Worm (Caenorhabditis elegans): ENCODE measurements around the gene K02D10.1.

K02D10.1 gene

DNA sequence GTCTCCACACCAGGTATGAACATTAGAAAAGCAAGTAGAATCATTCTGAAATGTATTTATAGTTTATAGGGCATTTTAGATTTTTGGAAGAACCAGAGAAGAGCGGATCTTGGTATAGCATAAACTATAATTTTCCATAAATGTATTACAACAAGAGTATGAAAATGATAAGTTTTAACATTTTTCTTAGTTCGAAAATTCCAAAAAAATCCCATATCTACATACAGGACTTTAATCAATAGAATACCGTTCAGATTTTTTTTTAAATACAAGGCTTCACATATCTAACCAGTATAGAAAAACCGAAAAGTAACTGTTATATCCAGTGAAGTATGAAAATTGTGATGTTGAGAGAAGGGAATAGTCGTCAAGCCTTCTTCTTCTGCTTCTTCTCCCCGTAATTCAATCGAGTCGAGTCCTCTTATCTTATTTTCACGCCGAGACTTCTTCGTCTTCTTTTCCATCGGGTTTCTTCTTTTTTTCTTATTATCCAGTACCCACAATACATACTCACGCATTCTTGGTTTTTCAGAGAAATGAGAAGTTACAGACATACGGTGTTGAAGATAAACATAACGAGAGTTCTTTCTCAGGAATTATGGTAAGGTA, 25.4 kb upstream of the K02D10.1 start, which contains the start of gene ZK370.6:
Gene ZK370.6 (minus strand): TSS at position 51 of the 609 bp plus-strand sequence.
- TF ChIP-seq unc-62 (GFP tag; optimal IDR thresholded peaks at IDR 0.05), result no peak

DNA sequence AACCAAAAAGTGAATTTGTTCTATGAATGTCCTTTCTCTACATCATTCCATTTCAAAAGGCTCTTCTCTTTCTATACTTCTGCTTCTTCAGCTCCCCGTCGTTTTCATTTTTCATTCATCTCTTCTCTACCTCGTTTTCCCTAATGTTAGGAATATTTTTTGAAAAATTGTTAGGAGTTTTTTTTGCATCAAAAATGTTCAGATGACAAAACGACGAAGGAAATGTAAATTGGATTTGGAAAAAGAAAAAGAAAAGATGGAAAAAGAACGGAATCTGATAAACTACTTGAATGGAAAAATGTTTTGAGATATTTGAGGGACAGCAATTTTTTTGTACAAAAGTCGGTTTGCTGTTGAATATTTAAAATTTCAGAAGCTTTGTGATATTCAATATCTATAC, 24.6 kb upstream of the K02D10.1 start:
- TF ChIP-seq unc-62 (GFP tag; optimal IDR thresholded peaks at IDR 0.05), result no peak

DNA sequence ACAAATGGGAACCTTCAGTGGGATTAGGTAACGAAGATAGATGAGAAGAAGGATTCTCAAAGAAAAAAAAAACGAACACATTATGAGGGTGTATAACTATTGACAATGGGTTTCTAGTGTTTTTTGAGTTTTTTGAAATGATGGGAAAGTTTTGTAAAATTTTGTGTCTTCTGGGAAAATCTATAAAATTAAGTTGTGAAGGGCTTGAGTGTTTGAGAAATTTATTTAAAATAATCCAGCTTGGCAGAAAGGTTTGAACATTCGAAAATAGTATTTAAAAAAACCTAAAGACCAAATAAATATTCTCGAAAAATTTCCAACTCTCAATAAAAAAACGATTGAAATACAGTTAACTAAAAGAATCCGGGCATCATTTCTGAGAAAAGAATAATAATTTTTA, 24.1 kb upstream of the K02D10.1 start:
- no peak for TF ChIP-seq unc-62 (GFP tag; optimal IDR thresholded peaks at IDR 0.05)

DNA sequence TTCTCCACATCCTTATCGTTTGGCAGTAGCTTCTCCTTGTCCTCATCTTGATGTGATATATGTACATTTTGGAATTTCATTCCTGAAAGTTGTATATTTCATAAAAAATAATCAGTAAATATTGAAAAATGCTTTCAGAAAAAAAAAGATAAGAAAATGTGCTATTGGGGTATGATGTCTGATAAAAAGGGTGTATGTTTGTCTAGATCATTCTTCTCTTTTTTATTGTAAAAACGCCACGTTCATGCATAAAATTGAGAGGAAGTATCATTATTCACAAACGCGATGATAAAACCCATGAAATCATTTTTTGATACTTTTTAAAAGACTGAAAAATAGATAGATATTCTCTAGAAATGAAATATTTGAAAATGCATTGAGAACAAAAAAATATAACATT, 20.7 kb upstream of the K02D10.1 start:
- no peak for TF ChIP-seq unc-62 (GFP tag; optimal IDR thresholded peaks at IDR 0.05)

DNA sequence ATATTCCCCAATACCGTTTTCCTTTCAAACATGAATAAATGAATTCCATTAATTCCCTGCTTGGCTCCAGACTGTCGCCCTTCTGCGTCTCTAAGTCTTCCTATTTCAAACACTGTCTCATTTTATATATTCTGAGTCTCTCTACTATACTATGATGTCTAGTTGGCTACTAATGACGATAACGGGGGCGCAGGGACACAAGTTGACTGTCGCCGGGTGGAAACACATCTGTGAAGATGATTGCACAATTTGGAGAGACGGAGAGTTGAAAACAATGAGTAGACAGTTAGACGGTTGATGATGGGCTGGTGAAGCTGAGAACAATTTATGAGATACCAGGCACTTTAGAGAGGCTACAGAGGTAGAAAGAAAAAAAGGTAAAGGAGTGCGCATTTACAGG, 19.8 kb upstream of the K02D10.1 start, which contains the start of gene sma-2:
Gene sma-2 (plus strand): TSS at position 194 of the 400 bp plus-strand sequence.
- no peak for TF ChIP-seq unc-62 (GFP tag; optimal IDR thresholded peaks at IDR 0.05)

DNA sequence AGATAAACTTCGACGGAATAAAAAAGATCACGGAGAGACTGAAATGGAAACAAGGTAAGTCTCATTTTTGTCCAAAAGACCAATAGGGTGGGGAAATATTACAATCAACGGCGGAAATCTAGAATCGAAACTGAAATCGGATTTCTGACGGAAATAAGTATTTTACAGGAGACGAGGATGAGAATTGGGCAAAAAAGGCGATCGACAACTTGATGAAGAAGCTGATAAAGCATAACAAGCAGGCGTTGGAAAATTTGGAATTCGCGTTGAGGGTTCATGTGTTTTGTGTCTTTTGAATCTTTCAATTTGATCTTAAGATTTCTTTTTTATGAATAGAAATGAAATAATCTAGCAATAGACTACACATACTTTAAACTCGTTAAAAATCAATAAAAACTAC, 18.7 kb upstream of the K02D10.1 start, which contains the start of gene ugtp-1:
Gene ugtp-1 (minus strand): TSS at position 101 of the 400 bp plus-strand sequence.
- no peak for TF ChIP-seq unc-62 (GFP tag; optimal IDR thresholded peaks at IDR 0.05)

DNA sequence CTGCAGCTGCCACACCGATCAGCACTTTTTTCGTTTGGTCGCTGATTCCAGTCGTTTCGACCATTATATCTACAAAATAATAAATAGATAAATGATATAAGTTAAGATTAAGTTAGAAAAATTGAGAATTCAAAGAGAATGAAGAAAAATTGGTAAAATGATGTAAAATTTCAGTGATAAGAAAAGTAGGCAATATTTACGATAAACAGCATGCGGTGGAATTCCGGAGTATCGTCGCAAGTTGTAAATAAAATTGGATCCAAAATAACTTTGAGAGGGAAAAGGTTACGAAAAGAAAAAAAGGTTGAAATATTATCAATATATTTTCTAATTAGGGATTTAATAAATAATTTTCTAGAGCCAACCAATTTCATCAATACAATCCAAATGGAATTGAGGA, 14.7 kb upstream of the K02D10.1 start, which contains the start of gene tomm-70:
Gene tomm-70 (minus strand): TSS at position 69 of the 400 bp plus-strand sequence.
- no peak for TF ChIP-seq unc-62 (GFP tag; optimal IDR thresholded peaks at IDR 0.05)

DNA sequence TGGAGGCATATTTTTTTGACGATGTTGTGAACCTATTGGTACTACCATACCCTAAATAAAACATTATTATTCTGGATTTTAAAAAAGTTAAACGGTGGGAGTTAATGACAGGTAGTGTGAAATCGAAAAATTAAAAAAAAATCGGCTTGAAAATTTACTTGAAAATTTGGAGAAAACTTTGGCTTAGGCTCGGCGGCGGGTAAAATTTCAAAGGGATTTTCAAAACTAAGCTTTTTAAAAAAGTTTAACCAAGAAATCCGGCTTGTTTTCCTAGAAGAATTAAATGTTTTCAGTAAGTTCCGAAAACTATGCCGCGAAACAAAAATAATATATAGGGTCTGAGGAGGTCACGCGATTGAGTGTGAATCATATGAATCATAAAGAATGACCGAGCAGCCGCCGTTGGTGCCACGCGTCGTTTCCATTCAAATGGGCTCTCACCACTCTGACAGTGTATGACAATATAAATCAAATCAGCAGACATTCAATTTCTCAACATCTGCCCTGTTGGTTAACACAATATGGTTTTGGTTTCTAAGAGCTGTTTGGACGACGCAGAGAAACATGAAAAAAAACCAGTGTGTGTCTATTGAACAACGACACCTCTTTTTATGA, 8.2 kb upstream of the K02D10.1 start, which contains the start of gene aak-1:
Gene aak-1 (minus strand): TSS at position 51 of the 615 bp plus-strand sequence.
- TF ChIP-seq unc-62 (GFP tag; optimal IDR thresholded peaks at IDR 0.05), result no peak

DNA sequence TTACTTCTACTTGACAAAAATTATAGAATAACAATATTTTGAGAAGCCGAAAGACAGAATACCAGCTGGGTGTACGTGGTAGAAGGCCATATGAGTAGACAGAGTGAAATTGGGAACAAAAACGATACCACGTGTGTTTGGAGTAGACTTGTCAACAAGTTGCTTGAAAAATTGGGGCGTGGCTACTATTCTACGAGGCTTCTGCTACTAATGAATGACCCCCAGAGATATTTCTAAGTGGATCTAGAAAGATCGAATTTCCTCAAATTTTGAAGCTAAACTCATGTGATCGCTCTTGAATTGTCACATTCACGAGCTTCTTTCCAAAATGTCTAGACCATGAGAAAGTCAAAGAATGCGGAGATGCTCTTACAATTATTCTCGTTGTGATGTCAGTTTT, 7.3 kb upstream of the K02D10.1 start:
- TF ChIP-seq unc-62 (GFP tag; optimal IDR thresholded peaks at IDR 0.05), result no peak

DNA sequence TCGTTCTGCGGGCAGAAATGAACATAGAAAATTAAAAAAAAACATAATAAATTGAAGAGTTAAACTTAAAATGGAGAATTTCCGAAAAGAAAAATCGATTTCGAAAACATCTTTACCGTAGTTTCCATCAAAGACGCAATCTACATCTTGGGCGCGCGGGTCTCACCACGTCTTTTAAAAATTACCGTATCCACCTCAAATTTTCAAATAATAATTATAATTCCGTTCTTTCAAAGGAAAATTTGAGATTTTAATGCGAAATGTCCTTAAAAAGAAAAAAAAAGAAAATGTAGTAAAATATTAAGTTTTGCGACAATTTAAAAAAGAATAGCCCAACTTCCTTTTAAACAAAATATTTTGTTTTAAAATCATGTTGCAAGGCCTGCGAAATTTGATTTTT, 6.2 kb upstream of the K02D10.1 start:
- TF ChIP-seq unc-62 (GFP tag; optimal IDR thresholded peaks at IDR 0.05), result no peak

DNA sequence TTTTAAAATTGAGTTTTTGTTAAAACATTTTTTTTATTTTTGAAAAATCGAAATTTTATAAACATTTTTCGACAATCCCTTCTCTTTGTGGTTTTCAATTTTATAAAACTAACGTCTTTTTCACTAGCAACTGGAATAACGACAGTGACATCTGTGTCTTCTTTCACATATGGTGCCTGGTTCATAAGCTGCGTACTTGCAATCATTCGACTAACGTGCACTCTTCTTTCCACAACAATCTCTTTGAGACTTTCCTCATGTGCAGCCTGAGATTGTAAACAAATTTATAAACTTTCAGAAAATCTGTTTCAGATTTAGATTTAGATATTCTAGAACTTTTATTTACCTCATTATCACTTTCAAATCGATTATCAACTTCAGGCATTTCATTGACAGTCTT, 4.3 kb upstream of the K02D10.1 start:
- TF ChIP-seq unc-62 (GFP tag; optimal IDR thresholded peaks at IDR 0.05), result no peak

DNA sequence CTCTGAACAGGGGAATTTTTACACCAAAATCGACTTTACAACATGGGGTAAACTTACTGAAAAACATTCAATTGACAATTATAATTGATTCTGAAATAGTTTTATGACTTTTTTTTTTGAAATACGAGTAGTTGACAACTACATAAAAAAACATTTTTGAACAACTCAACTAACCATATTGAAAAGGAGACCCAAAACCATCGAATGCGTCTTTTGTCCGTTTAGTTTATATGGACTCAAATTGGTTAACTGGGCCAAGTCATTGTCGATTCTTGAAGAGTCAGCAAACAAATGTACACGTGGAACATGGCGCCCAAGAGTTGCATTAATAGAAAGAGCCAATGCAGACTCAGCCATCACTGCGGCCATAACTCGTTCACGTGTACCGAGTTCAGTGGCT, 2.9 kb upstream of the K02D10.1 start:
- no peak for TF ChIP-seq unc-62 (GFP tag; optimal IDR thresholded peaks at IDR 0.05)

DNA sequence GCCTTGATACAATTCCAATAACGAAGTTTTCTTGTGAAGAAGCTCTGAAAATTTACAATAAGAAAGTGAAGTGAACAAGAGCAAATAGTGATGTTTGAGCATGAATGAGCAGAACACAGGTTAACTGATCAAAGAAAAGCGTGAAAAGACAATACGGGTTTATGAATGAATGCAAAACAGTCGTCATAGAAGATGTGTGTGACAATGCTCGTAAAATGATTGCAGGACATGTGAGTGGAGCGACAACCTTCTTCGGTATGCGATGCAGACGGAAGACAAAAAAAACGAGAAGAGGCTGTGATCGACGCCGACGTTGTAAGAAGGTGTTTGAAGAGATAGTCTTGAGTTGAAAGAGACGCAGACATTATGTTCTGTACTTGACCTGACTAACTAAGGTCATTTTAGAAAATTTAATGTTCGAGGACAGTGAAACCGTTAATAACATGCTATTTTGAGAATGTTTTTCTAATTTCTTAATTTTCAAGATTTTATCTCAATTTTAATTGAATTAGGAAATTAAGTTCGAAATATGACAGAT, 2.0 kb upstream of the K02D10.1 start, which contains the start of gene mig-22:
Gene mig-22 (minus strand): TSS at position 51 of the 538 bp plus-strand sequence.
- TF ChIP-seq unc-62 (GFP tag; optimal IDR thresholded peaks at IDR 0.05), result no peak

DNA sequence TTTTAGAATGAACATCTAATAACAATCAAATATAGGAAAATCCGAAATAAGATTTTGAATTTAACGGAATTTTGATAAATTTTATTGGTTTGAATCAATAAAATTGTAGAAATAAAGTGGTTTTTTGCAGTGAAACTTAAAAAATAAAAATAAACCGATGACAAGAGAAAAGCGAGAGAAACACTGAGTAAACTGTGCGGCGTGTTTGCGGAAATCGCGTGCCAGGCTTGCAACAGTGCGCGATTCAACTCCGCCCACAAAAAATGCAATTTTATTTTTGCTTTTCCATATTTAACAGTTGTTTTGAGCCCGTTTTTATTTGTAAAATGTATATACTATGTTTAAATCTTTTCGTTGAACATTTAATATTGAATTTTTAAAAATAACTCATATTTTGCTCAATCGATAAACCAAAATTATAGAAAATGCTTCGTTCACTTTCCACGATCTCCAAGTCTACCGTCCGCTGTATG, 1.4 kb upstream of the K02D10.1 start, which contains the start of gene mtss-1:
Gene mtss-1 (plus strand): TSS at position 423 of the 473 bp plus-strand sequence.
- TF ChIP-seq unc-62 (GFP tag; optimal IDR thresholded peaks at IDR 0.05), result no peak

DNA sequence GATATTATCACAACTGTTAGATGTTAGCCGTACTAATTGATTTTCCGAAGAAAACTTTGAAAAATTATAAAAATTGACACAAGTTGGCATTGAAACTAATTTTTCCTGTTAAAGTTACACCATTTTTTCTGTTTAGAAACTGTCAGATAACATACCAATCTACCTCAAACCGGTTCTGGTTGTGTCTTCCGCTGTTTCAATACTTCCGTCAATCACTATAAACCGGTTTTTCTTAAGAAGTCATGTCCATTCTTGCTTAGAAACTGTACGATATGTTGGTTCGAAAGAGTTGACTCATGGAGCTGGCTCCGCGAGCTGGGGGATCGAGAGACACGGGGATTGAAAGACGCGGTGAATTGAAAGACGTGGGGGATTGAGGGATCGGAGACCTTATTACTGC, 907 bp downstream of the K02D10.1 start:
- no peak for TF ChIP-seq unc-62 (GFP tag; optimal IDR thresholded peaks at IDR 0.05)

DNA sequence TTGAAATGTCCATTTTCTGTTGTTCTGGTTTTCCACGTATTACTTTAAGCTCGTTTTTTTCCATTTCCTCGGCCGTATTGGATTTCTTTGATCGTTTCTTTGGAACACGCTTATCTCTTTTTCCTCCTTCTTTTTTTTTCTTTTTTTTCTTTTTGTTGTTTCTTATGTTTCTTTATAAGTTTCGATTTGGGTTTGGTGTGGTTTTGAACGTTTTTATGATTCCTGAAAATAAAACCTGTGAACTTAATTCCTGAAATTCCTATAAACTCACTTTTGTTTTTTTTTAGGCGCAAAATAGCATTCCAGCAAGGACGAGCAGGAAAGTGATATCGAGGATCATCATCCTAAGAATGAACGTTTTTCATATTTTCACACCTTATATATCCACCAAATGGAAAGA, 1.8 kb downstream of the K02D10.1 start, which contains the start of gene K02D10.2:
Gene K02D10.2 (minus strand): TSS at position 101 of the 400 bp plus-strand sequence.
- no peak for TF ChIP-seq unc-62 (GFP tag; optimal IDR thresholded peaks at IDR 0.05)

DNA sequence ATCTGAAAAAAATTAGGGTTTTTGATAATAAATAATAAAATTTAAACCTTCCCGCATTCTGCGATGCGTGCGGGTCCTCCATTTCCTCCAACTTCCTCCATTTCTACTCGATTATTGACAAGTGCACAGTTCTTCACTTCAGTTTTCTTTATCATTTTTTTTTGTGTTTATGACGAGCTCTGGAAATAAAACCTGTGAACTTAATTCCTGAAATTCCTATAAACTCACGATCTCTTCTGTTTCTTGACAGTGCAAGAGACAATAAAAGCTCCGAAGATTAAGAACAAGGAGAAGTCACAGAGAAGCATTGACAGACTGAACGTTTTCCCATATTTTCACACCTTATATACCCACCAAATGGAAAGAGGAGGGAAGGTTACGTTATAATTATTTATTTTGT, 2.5 kb downstream of the K02D10.1 start, which contains the start of gene K02D10.3:
Gene K02D10.3 (minus strand): TSS at position 101 of the 400 bp plus-strand sequence.
- TF ChIP-seq unc-62 (GFP tag; optimal IDR thresholded peaks at IDR 0.05), result no peak
